Worm (Caenorhabditis elegans) whole organism, mixed stage, embryonic: ENCODE measurements around the gene C23G10.2.

ENCODE experiments used
- blmp-1 ChIP-seq: fragments of 150-350 bp; optimal IDR thresholded peaks from 2 replicates; lab custom pipeline; 2014; ENCODE audit warnings: missing biosample characterization, missing genetic modification characterization
- cnd-1 ChIP-seq: fragments of 200-800 bp; sonication (Bioruptor generic); optimal IDR thresholded peaks from 2 replicates; lab custom pipeline; 2018; ENCODE audit warnings: mild to moderate bottlenecking, missing genetic modification characterization, missing compliant biosample characterization
- elt-3 ChIP-seq: fragments of 150-350 bp; optimal IDR thresholded peaks from 2 replicates; lab custom pipeline; 2014; ENCODE audit warnings: missing biosample characterization, missing genetic modification characterization
- lin-13 ChIP-seq: fragments of 150-350 bp; optimal IDR thresholded peaks from 2 replicates; lab custom pipeline; 2014; ENCODE audit warnings: missing biosample characterization, missing genetic modification characterization
- lsy-2 ChIP-seq: fragments of 150-350 bp; optimal IDR thresholded peaks from 2 replicates; lab custom pipeline; 2014; ENCODE audit warnings: missing biosample characterization, missing genetic modification characterization
- mab-5 ChIP-seq: fragments of 150-350 bp; optimal IDR thresholded peaks from 2 replicates; lab custom pipeline; 2014; ENCODE audit warnings: missing biosample characterization, missing genetic modification characterization
- mep-1 ChIP-seq: fragments of 150-350 bp; optimal IDR thresholded peaks from 2 replicates; lab custom pipeline; 2017; ENCODE audit warnings: missing biosample characterization, missing genetic modification reagents, missing genetic modification characterization, inconsistent platforms
- mls-2 ChIP-seq: sonication (generic microtip); optimal IDR thresholded peaks from 2 replicates; lab custom pipeline; 2016; ENCODE audit warnings: mild to moderate bottlenecking, missing genetic modification characterization, moderate library complexity, missing compliant biosample characterization
- nhr-76 ChIP-seq: sonication (generic microtip); optimal IDR thresholded peaks from 2 replicates; lab custom pipeline; 2017; ENCODE audit warnings: missing biosample characterization, missing genetic modification characterization
- pha-4 ChIP-seq: fragments of 150-350 bp; optimal IDR thresholded peaks from 2 replicates; lab custom pipeline; 2018; ENCODE audit warnings: missing biosample characterization, missing genetic modification reagents, missing genetic modification characterization
- snpc-4 ChIP-seq: fragments of 150-350 bp; optimal IDR thresholded peaks from 2 replicates; lab custom pipeline; 2014; ENCODE audit warnings: missing biosample characterization, missing genetic modification characterization
- unc-120 ChIP-seq: sonication (generic microtip); optimal IDR thresholded peaks from 2 replicates; lab custom pipeline; 2017; ENCODE audit warnings: missing genetic modification characterization, missing compliant biosample characterization; ENCODE audit not compliant: poor library complexity, severe bottlenecking
- ztf-11 ChIP-seq: fragments of 150-350 bp; optimal IDR thresholded peaks from 2 replicates; lab custom pipeline; 2014; ENCODE audit warnings: missing biosample characterization, missing genetic modification characterization

ce11 chrIII:6215943-6216342 lies 8.1 kb downstream of the C23G10.2 start:
- TF ChIP-seq mab-5 (tag; lab: Kevin White, UChicago): no peak
- no peak for TF ChIP-seq snpc-4 (tag; lab: Kevin White, UChicago)
- TF ChIP-seq ztf-11 (tag; lab: Kevin White, UChicago): no peak
- no peak for TF ChIP-seq lsy-2 (tag; lab: Kevin White, UChicago)
- TF ChIP-seq blmp-1 (tag; lab: Kevin White, UChicago): no peak
- TF ChIP-seq unc-120 (tag; lab: Kevin White, UChicago): no peak
- TF ChIP-seq cnd-1: no peak
- TF ChIP-seq elt-3 (tag; lab: Kevin White, UChicago): no peak
- no peak for TF ChIP-seq mep-1 (tag; lab: Kevin White, UChicago)
- no peak for TF ChIP-seq lin-13 (tag; lab: Kevin White, UChicago)
- no peak for TF ChIP-seq nhr-76 (tag; lab: Kevin White, UChicago)
- TF ChIP-seq pha-4: no peak
- TF ChIP-seq mls-2 (tag; lab: Kevin White, UChicago): no peak
